Fruit fly (Drosophila melanogaster) whole organism, embryonic: ENCODE data around the gene CG32719.

ENCODE experiments used
- CG7987 ChIP-seq: fragments of 200-800 bp; sonication (Bioruptor generic); optimal IDR thresholded peaks from 2 replicates; lab custom pipeline; 2018; ENCODE audit warnings: missing biosample characterization, mild to moderate bottlenecking, missing genetic modification characterization, moderate library complexity
- Pdp1 ChIP-seq, 2 experiments: fragments of 200-800 bp; sonication (Bioruptor generic); optimal IDR thresholded peaks; 3 replicates each; lab custom pipeline; 2016; ENCODE audit warnings: missing biosample characterization in 2 of 2, missing genetic modification characterization in 2 of 2, mild to moderate bottlenecking in 1 of 2, moderate library complexity in 1 of 2
- h ChIP-seq: fragments of >200 bp; optimal IDR thresholded peaks from 2 replicates; lab custom pipeline; 2017
- ken ChIP-seq: fragments of 200-800 bp; sonication (Bioruptor generic); IDR thresholded peaks from 3 replicates; pipeline ENCODE4 v1.3.6; 2022; ENCODE audit warnings: missing biosample characterization, missing genetic modification characterization

dm6 chrX:7512769-7513168, 35.0 kb downstream of the CG32719 start:
- TF ChIP-seq h (lab: Kevin White, UChicago) (no peak), CG7987 (no peak), ken (GFP tag; lab: Robert Waterston, UW) (no peak), Pdp1 (GFP tag; optimal IDR thresholded peaks at IDR 0.05; lab: Kevin White, UChicago) (no peak)
